Fruit fly (Drosophila melanogaster) whole organism, prepupa: ENCODE results near the gene CG33299.

Experiments
- CG16779 ChIP-seq: fragments of 200-800 bp; sonication (Bioruptor generic); optimal IDR thresholded peaks from 3 replicates; lab custom pipeline; 2017; ENCODE audit warnings: missing biosample characterization, mild to moderate bottlenecking, missing genetic modification characterization
- CG6854 ChIP-seq: fragments of 200-800 bp; sonication (Bioruptor generic); optimal IDR thresholded peaks from 2 replicates; lab custom pipeline; 2017; ENCODE audit warnings: missing biosample characterization, mild to moderate bottlenecking, missing genetic modification characterization
- CG8319 ChIP-seq: fragments of 200-800 bp; sonication (Bioruptor generic); optimal IDR thresholded peaks from 3 replicates; lab custom pipeline; 2016; ENCODE audit warnings: missing biosample characterization, missing genetic modification characterization
- Lpt ChIP-seq: fragments of 200-800 bp; sonication (Bioruptor generic); optimal IDR thresholded peaks from 3 replicates; lab custom pipeline; 2016; ENCODE audit warnings: missing biosample characterization, missing genetic modification characterization
- OdsH ChIP-seq: fragments of 200-800 bp; sonication (Bioruptor generic); optimal IDR thresholded peaks from 3 replicates; lab custom pipeline; 2016; ENCODE audit warnings: missing biosample characterization, missing genetic modification characterization
- Smox ChIP-seq: fragments of 200-800 bp; sonication (Bioruptor generic); optimal IDR thresholded peaks from 3 replicates; lab custom pipeline; 2016; ENCODE audit warnings: missing biosample characterization, missing genetic modification characterization
- Sox15 ChIP-seq: fragments of 200-800 bp; sonication (Bioruptor generic); optimal IDR thresholded peaks from 3 replicates; lab custom pipeline; 2016; ENCODE audit warnings: missing biosample characterization, missing genetic modification characterization
- esn ChIP-seq: fragments of 200-800 bp; sonication (Bioruptor generic); optimal IDR thresholded peaks from 2 replicates; lab custom pipeline; 2016; ENCODE audit warnings: missing biosample characterization, mild to moderate bottlenecking, missing genetic modification characterization, moderate library complexity
- fd59A ChIP-seq: fragments of 200-800 bp; sonication (Bioruptor generic); optimal IDR thresholded peaks from 2 replicates; lab custom pipeline; 2017; ENCODE audit warnings: missing biosample characterization, mild to moderate bottlenecking, missing genetic modification characterization, missing genetic modification reagents
- fd85E ChIP-seq: fragments of 200-800 bp; sonication (Bioruptor generic); optimal IDR thresholded peaks from 3 replicates; lab custom pipeline; 2016; ENCODE audit warnings: missing biosample characterization, missing genetic modification characterization

- TF ChIP-seq fd85E (GFP tag; lab: Kevin White, UChicago) (no peak), Sox15 (no peak), CG8319 (GFP tag; lab: Kevin White, UChicago) (no peak), fd59A (GFP tag; lab: Kevin White, UChicago) (no peak), OdsH (no peak), CG16779 (tag; lab: Kevin White, UChicago) (no peak), Smox (GFP tag; lab: Kevin White, UChicago) (no peak), esn (GFP tag; lab: Kevin White, UChicago) (no peak), CG6854 (GFP tag; lab: Kevin White, UChicago) (no peak), Lpt (GFP tag; lab: Kevin White, UChicago) (no peak)
Measured at dm6 chr2L:9615983-9616519, 40.3 kb upstream of the CG33299 start, which contains the start of gene GlcAT-S.
